Worm (Caenorhabditis elegans) whole organism, young adult: ENCODE data around the gene fkh-2.

Source experiments
- Y53G8AR.9 ChIP-seq: fragments of 200-800 bp; sonication (Bioruptor generic); conservative IDR thresholded peaks from 2 replicates; pipeline ENCODE4 v1.3.6; 2022; ENCODE audit warnings: missing genetic modification reagents, missing genetic modification characterization, missing compliant biosample characterization
- ceh-100 ChIP-seq: fragments of 200-800 bp; sonication (Bioruptor generic); IDR thresholded peaks from 2 replicates; pipeline ENCODE4 v1.3.6; 2022; ENCODE audit warnings: missing genetic modification reagents, missing genetic modification characterization, missing compliant biosample characterization
- ceh-91 ChIP-seq: fragments of 200-800 bp; sonication (Bioruptor generic); IDR thresholded peaks from 2 replicates; pipeline ENCODE4 v1.3.6; 2022; ENCODE audit warnings: missing genetic modification reagents, missing genetic modification characterization, missing compliant biosample characterization
- efl-1 ChIP-seq: fragments of 150-350 bp; optimal IDR thresholded peaks from 2 replicates; lab custom pipeline; 2014; ENCODE audit warnings: missing biosample characterization, missing genetic modification reagents, missing genetic modification characterization
- mcd-1 ChIP-seq: fragments of 200-800 bp; sonication (Bioruptor generic); IDR thresholded peaks from 2 replicates; pipeline ENCODE4 v1.3.6; 2022; ENCODE audit warnings: missing genetic modification reagents, missing genetic modification characterization, missing compliant biosample characterization
- mel-28 ChIP-seq: sonication (generic microtip); optimal IDR thresholded peaks from 2 replicates; lab custom pipeline; 2016; ENCODE audit warnings: borderline replicate concordance, mild to moderate bottlenecking, missing genetic modification characterization, missing compliant biosample characterization
- nhr-90 ChIP-seq: sonication (generic microtip); optimal IDR thresholded peaks from 2 replicates; lab custom pipeline; 2016; ENCODE audit warnings: missing genotype, mild to moderate bottlenecking, missing genetic modification characterization, missing compliant biosample characterization
- tbx-9 ChIP-seq: sonication (generic microtip); optimal IDR thresholded peaks from 2 replicates; lab custom pipeline; 2016; ENCODE audit warnings: borderline replicate concordance, missing genetic modification characterization, inconsistent platforms, missing compliant biosample characterization

ce11 chrX:3733732-3734131 is 8.4 kb downstream of the fkh-2 start, which contains the start of gene tag-18:
- no peak for TF ChIP-seq ceh-100 (GFP tag; lab: Robert Waterston, UW)
- TF ChIP-seq tbx-9 (tag; lab: Kevin White, UChicago) = no peak
- TF ChIP-seq ceh-91 (GFP tag; lab: Robert Waterston, UW) = no peak
- TF ChIP-seq efl-1 (GFP tag; lab: Kevin White, UChicago) = no peak
- TF ChIP-seq nhr-90 (tag; lab: Kevin White, UChicago) = no peak
- TF ChIP-seq mel-28 (tag; lab: Kevin White, UChicago) = no peak
- no peak for TF ChIP-seq Y53G8AR.9 (GFP tag; lab: Robert Waterston, UW)
- TF ChIP-seq mcd-1 = no peak
